Worm (Caenorhabditis elegans) whole organism, L4/young adult: Measurements from ENCODE around the gene F40H3.2.

ENCODE experiments used
- W03F9.2 ChIP-seq: fragments of 150-350 bp; optimal IDR thresholded peaks from 2 replicates; lab custom pipeline; 2014; ENCODE audit warnings: missing biosample characterization, missing genetic modification characterization
- dao-5 ChIP-seq: sonication (generic microtip); optimal IDR thresholded peaks from 2 replicates; lab custom pipeline; 2016; ENCODE audit warnings: missing genotype, missing genetic modification characterization, moderate library complexity, missing compliant biosample characterization
- him-1 ChIP-seq: sonication (generic microtip); optimal IDR thresholded peaks from 2 replicates; lab custom pipeline; 2016; ENCODE audit warnings: missing genotype, missing genetic modification reagents, missing genetic modification characterization, missing compliant biosample characterization

Gene F40H3.2

DNA sequence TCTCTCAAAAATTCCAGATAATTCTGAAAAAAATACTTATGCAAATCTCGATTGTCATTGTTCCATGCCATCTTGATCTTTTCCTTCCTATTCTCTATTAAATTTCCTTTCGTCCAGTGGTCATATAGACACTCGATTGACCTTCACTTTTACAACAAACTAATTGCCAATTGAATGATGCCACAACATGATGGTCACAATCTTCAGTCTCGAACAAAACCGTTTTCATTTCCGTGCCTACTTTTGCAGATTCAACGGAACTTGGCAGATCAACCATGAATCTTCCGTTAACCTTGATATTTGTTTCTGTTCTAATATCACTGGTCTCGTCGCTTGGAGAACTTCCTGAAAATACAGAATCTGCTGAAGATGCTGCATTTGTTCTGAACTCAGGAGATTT, at the start of gene F40H3.2:
TSS of gene F40H3.2 (plus strand) at position 250 of the 400 bp plus-strand sequence.
- TF ChIP-seq W03F9.2 (tag; lab: Kevin White, UChicago) (no peak), dao-5 (tag; lab: Kevin White, UChicago) (no peak), him-1 (tag; lab: Kevin White, UChicago) (no peak)

DNA sequence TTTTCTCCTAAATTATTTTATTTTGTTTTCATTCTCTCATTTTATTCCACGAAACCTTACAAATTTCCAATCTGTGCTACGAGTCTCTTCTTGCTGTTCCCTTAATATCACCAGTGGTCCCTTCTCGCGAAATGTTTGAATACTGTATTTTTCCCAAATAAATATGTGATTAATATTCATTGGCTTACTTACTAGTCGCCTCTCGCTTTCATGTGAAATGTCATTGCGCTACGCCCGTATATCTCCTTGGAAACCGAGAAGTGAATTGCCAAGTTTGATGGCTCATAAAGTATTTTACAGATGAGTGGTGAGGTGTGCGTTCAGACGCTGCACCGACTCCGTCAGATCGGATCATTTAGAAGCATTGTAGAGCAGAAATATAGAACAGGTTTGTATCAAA, 48.2 kb upstream of the F40H3.2 start, which contains the start of gene rars-2:
TSS of gene rars-2 (plus strand) at position 301 of the 400 bp plus-strand sequence.
- TF ChIP-seq him-1 (tag; lab: Kevin White, UChicago) = no peak
- TF ChIP-seq dao-5 (tag; lab: Kevin White, UChicago) = no peak
- no peak for TF ChIP-seq W03F9.2 (tag; lab: Kevin White, UChicago)

DNA sequence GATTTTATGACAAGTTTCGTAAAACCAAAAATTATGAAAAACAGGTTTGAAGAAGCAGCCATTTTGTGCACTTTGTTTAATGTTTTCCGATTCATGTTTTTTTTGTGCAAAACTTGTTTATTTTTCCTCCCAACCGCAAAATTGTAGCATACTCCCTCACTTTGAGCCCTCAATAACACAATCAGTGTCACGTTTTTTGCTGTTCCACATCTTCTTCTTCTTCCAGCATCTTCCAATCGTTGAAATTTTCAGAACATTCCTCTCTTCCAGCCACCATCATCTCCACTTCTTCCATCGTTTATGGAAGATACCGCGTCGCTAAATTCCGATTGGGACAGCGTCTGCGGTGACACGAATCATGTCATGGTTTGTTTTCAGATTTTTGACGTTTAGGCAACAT, 40.9 kb upstream of the F40H3.2 start, which contains the start of gene abts-3:
TSS of gene abts-3 (plus strand) at position 301 of the 400 bp plus-strand sequence.
- no peak for TF ChIP-seq W03F9.2 (tag; lab: Kevin White, UChicago)
- no peak for TF ChIP-seq him-1 (tag; lab: Kevin White, UChicago)
- no peak for TF ChIP-seq dao-5 (tag; lab: Kevin White, UChicago)

DNA sequence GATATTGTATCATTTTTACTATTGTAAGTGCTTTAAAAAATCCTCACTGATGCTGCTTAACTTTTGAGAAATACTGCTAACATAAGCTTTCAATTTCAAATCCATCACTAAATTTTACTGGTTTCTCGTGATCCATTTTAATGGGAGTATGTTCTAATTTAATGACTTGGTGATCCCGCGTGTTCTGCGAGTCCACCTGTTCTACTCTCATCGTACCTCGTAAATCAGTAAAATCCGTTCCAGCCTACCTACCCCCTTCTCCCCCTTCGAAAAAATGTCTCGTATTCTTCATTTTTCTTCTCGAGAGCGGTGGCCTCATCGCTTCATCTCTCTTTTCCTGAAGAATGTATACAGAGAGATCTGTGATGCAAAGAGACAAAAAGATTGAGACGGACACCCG, 37.9 kb upstream of the F40H3.2 start:
- TF ChIP-seq him-1 (tag; lab: Kevin White, UChicago) = no peak
- TF ChIP-seq dao-5 (tag; lab: Kevin White, UChicago) = no peak
- TF ChIP-seq W03F9.2 (tag; lab: Kevin White, UChicago) = no peak

DNA sequence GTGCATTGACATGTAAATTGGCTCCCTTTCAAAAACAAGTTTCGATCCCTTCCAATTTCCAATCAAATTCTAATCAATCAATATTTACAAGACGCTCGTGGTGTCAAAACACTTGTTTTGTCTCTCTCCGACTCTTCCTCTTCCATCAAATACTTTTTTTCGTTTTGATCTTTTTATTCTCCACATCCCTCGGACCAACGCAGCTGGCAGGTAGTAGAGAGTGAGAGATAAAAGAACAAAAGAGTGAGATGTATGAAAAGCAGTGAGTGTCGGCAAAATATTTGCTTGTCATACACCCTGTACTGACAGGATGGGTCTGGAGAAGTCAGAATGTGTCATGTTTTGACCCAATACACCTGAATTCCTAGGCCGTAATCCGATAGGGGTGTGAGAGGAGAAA, 36.7 kb upstream of the F40H3.2 start:
- TF ChIP-seq him-1 (tag; lab: Kevin White, UChicago) = no peak

DNA sequence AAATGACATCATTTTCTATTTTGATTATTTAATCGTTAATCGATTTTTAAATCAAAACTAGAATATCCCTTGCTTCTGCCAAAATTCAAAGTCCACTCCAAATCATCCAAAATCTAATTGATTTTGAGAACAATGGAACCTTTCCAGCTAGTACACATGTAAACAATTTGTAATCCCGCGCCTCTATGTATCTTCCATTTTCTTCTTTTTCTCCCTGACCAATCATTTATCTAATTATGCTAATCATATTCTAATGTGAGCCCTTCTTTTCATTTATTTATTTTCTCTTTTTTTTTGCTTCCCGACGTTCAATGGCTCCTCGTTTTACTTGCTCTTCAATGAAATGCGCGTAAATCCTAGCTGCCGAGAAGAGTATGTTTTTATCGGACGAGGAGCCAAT, 35.3 kb upstream of the F40H3.2 start:
- TF ChIP-seq W03F9.2 (tag; lab: Kevin White, UChicago) = no peak
- TF ChIP-seq dao-5 (tag; lab: Kevin White, UChicago) = no peak
- TF ChIP-seq him-1 (tag; lab: Kevin White, UChicago) = no peak

DNA sequence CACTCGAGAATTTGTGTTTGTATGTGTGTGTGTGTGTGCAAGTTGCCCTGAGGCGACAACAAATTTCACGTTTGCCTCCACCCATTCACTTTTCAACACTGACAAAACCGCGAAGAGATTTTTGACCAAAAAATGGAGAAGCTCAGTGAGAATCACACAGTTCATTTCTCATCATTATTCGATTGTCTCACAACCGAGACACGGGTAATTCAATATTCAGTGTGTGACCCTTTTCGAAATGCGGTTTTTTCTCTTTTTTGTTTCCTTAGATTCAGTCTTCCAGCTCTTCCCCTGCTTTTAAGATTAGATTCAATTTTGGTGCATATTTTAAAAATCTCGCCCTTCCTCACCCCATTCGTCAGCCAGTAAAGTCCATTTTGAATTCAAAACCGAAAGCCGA, 34.0 kb upstream of the F40H3.2 start:
- TF ChIP-seq W03F9.2 (tag; lab: Kevin White, UChicago) (no peak), dao-5 (tag; lab: Kevin White, UChicago) (no peak), him-1 (tag; lab: Kevin White, UChicago) (no peak)

DNA sequence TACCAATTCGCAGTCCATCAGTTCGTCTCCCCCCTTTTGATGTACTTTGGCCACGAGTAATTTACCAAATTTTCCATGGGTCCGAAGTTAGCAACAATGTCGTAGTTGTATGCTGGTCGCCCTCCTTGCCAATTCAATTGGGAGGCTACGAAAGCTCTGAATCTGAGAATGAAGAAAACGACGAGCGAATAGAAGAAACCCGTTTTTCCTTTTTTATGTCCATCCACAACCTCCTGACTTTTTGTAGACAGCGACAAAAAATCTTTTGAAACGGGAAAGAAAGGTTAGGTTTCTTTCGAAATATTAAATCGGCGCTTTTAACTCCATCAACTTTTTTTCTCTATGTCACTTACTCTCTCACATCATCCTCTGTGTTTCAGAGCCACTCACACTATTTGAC, 30.9 kb upstream of the F40H3.2 start:
- TF ChIP-seq him-1 (tag; lab: Kevin White, UChicago) = no peak
- no peak for TF ChIP-seq W03F9.2 (tag; lab: Kevin White, UChicago)
- TF ChIP-seq dao-5 (tag; lab: Kevin White, UChicago) = no peak

DNA sequence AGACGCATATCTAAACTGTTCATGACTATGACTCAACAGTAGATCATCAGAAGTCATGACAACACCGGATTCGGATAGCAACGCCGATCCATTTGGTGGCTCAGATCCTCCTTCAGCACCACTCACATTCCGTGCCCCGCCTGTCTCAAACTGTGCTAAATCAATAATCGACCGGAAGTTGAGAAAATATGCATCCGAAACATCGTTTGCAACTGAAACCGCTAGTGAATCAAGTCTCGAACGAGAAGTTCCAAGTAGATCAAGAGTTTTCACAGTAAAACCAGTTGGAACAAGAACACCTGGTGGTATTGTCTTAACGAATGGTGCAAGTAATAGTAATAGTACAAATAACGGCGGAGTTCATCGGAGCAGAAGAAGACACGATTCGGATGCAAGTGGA, 26.3 kb upstream of the F40H3.2 start:
- TF ChIP-seq him-1 (tag; lab: Kevin White, UChicago) (no peak), W03F9.2 (tag; lab: Kevin White, UChicago) (no peak), dao-5 (tag; lab: Kevin White, UChicago) (no peak)

DNA sequence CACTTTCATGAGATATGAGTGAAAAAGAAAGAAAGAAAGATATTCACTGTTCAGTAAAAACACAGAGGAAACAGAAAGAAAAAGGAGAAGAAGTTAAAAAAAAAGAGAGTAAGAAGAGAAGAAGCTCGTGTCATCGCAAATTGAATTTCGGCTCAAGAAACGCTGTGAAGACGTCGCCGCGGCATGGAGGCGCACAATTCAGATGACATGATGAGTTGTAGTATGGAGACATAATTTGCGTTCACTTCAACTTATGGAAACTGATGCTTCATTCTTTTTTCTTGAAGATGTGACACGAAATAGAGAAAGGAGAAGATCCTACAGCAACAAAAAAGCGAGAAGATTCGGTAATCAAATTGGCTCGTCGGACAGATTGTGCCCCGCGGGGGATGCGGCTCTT, 25.1 kb upstream of the F40H3.2 start:
- TF ChIP-seq dao-5 (tag; lab: Kevin White, UChicago) = no peak
- TF ChIP-seq W03F9.2 (tag; lab: Kevin White, UChicago) = no peak
- TF ChIP-seq him-1 (tag; lab: Kevin White, UChicago) = no peak

DNA sequence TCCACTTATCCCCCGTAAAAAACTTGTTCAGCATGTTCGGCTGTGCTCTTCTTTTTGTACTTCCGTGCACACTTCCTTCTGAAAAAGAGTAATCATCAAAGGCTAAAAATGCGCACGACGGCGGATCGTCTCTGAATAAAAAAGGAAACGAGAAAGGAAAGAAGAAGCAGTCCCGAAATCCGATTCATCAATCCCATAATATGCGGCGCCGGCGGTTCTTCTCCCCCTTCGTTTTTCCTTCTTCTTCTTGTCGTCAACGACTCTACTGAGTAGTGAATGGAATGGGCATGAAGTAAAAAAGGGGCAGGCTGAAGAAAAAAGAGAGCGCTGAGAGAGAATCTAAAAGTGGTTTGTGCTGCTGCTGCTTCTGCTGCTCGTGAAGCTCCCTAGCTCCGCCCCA, 24.0 kb upstream of the F40H3.2 start:
- TF ChIP-seq him-1 (tag; lab: Kevin White, UChicago) (no peak), W03F9.2 (tag; lab: Kevin White, UChicago) (no peak), dao-5 (tag; lab: Kevin White, UChicago) (no peak)

DNA sequence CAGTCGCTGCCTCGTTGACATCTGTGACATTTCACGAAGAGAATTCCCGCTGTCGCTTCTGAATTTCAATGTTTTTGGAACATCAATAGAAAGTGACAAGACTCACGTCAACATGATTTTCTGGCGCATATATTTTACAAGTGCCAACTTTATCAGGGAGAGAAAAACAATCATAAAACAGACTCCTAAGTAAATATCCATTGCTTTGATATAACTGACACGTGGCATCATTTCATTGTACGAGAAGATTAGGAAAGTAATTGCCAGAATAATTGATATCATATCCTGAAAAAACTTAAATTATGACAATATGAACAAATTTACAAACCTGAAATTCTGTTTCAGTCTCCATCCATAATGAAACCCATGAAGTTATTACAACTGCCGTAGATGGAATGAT, 15.3 kb upstream of the F40H3.2 start:
- TF ChIP-seq dao-5 (tag; lab: Kevin White, UChicago) (no peak), him-1 (tag; lab: Kevin White, UChicago) (no peak), W03F9.2 (tag; lab: Kevin White, UChicago) (no peak)

DNA sequence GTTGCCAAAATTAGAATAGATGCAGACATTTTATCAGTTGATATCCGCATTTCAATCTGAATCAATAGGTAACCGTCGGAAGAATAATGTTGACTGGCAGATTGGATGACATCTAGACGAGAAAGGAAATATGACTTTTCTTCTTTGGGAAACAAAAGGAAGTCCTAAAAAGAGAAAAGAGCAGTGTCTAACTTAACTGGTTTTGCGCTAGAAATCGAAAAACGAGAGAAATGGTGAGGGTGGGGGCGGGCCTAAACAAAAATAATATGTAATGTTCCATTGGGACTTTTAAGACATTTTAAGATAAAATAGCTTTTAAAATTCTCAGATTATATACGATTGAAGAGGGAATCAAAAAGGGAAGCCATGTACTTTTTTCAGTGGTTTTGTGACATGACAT, 12.5 kb upstream of the F40H3.2 start, which contains the start of gene exp-1:
TSS of gene exp-1 (minus strand) at position 101 of the 400 bp plus-strand sequence.
- TF ChIP-seq him-1 (tag; lab: Kevin White, UChicago) = no peak
- no peak for TF ChIP-seq W03F9.2 (tag; lab: Kevin White, UChicago)
- TF ChIP-seq dao-5 (tag; lab: Kevin White, UChicago) = no peak

DNA sequence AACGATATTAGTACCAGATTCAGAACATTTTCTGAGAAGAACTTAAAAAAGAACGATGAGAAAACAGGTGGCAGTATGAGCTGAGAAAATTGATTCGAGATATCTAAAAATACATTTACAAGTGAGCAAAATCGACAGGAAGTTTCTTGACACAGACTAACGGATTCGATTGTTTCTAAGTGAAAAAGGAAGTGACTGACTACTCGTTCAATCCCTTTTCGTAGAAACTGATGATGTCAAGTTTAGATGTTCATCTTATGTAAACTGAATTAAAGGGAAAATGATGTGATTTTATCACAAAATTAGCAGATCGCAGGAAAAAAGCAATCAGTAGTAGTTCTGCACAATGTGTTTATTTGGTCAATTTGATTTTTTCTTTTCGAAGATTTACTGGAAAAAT, 8.3 kb upstream of the F40H3.2 start:
- TF ChIP-seq him-1 (tag; lab: Kevin White, UChicago) = no peak
- no peak for TF ChIP-seq W03F9.2 (tag; lab: Kevin White, UChicago)
- no peak for TF ChIP-seq dao-5 (tag; lab: Kevin White, UChicago)
